Worm (Caenorhabditis elegans) whole organism, L2 larva: ENCODE data around the gene irld-17.

Experiments used
- egl-27 ChIP-seq: sonication (generic microtip); optimal IDR thresholded peaks from 3 replicates; lab custom pipeline; 2017; ENCODE audit warnings: missing biosample characterization, missing genetic modification reagents, missing genetic modification characterization
- lin-13 ChIP-seq: fragments of 150-350 bp; optimal IDR thresholded peaks from 2 replicates; lab custom pipeline; 2014; ENCODE audit warnings: missing biosample characterization, missing genetic modification reagents, missing genetic modification characterization
- nhr-77 ChIP-seq: fragments of 150-350 bp; optimal IDR thresholded peaks from 2 replicates; lab custom pipeline; 2014; ENCODE audit warnings: missing biosample characterization, missing genetic modification characterization
- skn-1 ChIP-seq: sonication (generic microtip); optimal IDR thresholded peaks from 2 replicates; lab custom pipeline; 2017; ENCODE audit warnings: missing biosample characterization, missing genetic modification characterization
- unc-55 ChIP-seq: fragments of 150-350 bp; sonication (generic microtip); optimal IDR thresholded peaks from 3 replicates; lab custom pipeline; 2014; ENCODE audit warnings: missing biosample characterization, missing genetic modification reagents, missing genetic modification characterization
- ztf-11 ChIP-seq: sonication (generic microtip); optimal IDR thresholded peaks from 2 replicates; lab custom pipeline; 2017; ENCODE audit warnings: missing biosample characterization, missing genetic modification characterization

DNA sequence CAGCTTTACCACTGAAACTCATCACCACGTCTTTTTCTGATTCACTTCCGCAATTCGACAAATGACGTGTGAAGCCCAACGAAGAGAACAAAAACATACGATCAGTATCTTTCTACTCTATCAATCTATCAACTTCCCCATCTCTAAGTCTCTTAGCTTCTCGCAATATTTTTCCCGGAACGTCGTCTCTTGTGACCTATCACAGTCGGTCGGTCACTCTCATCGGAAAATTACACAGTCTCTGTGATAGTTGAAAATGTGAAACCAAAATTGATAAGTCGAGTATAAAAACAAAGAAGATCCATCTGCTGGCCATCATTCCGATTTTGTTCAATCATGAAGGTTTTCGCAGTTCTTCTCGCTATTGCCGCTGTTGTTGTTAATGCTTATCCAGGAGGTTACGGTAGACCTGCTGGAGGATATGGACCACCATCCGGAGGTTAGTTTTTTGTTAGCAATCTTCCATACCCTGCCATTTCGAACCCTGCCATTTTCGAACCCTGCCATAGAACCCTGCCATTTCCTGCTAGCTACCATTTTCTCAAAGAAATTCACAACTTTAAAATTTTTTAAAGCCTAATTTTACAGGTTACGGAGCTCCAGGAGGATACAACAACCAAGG is 37.9 kb upstream of the irld-17 start, which contains the start of gene F16B4.4:
- TF ChIP-seq ztf-11 (tag; lab: Kevin White, UChicago), result no peak
- no peak for TF ChIP-seq skn-1 (tag; lab: Kevin White, UChicago)
- TF ChIP-seq lin-13 (GFP tag; lab: Kevin White, UChicago), result no peak
- no peak for TF ChIP-seq unc-55 (GFP tag; lab: Kevin White, UChicago)
- TF ChIP-seq egl-27 (tag; lab: Kevin White, UChicago), result no peak
- no peak for TF ChIP-seq nhr-77 (tag; lab: Kevin White, UChicago)
